Worm (Caenorhabditis elegans) whole organism, L2 larva: ENCODE results near the gene M02B1.3.
A peak's percentile ranks its signal among the peaks of the same experiment; 100 is the strongest.

Source experiments
- C34F6.9 ChIP-seq: fragments of 150-350 bp; optimal IDR thresholded peaks from 2 replicates; lab custom pipeline; 2014; ENCODE audit warnings: missing biosample characterization, missing genetic modification characterization
- F13H6.1 ChIP-seq: sonication (generic microtip); optimal IDR thresholded peaks from 2 replicates; lab custom pipeline; 2016; ENCODE audit warnings: missing genetic modification characterization, missing compliant biosample characterization
- R02D3.7 ChIP-seq: fragments of 150-350 bp; optimal IDR thresholded peaks from 2 replicates; lab custom pipeline; 2014; ENCODE audit warnings: missing biosample characterization, missing genetic modification characterization
- ZK546.5 ChIP-seq: sonication (generic microtip); optimal IDR thresholded peaks from 2 replicates; lab custom pipeline; 2017; ENCODE audit warnings: missing biosample characterization, missing genetic modification characterization
- alr-1 ChIP-seq: fragments of 150-350 bp; optimal IDR thresholded peaks from 2 replicates; lab custom pipeline; 2014; ENCODE audit warnings: missing biosample characterization, missing genetic modification characterization
- aly-2 ChIP-seq: fragments of 150-350 bp; optimal IDR thresholded peaks from 2 replicates; lab custom pipeline; 2014; ENCODE audit warnings: missing biosample characterization, missing genetic modification characterization
- ama-1 ChIP-seq: fragments of 150-350 bp; optimal IDR thresholded peaks from 2 replicates; lab custom pipeline; 2018; ENCODE audit warnings: inconsistent platforms
- blmp-1 ChIP-seq: sonication (generic microtip); optimal IDR thresholded peaks from 2 replicates; lab custom pipeline; 2017; ENCODE audit warnings: missing genetic modification characterization, mild to moderate bottlenecking, missing compliant biosample characterization, antibody characterized with exemption, moderate library complexity; ENCODE audit not compliant: insufficient read depth
- ceh-16 ChIP-seq: fragments of 150-350 bp; optimal IDR thresholded peaks from 2 replicates; lab custom pipeline; 2014; ENCODE audit warnings: missing biosample characterization, missing genetic modification characterization
- ceh-82 ChIP-seq: fragments of 150-350 bp; optimal IDR thresholded peaks from 2 replicates; lab custom pipeline; 2014; ENCODE audit warnings: missing biosample characterization, missing genetic modification characterization
- crh-2 ChIP-seq: sonication (generic microtip); optimal IDR thresholded peaks from 2 replicates; lab custom pipeline; 2017; ENCODE audit warnings: missing biosample characterization, missing genetic modification characterization
- egl-27 ChIP-seq: sonication (generic microtip); optimal IDR thresholded peaks from 3 replicates; lab custom pipeline; 2017; ENCODE audit warnings: missing biosample characterization, missing genetic modification reagents, missing genetic modification characterization
- elt-1 ChIP-seq: fragments of 150-350 bp; optimal IDR thresholded peaks from 2 replicates; lab custom pipeline; 2014; ENCODE audit warnings: missing biosample characterization, missing genetic modification characterization
- fos-1 ChIP-seq: fragments of 150-350 bp; optimal IDR thresholded peaks from 2 replicates; lab custom pipeline; 2014; ENCODE audit warnings: missing biosample characterization, missing genetic modification characterization
- gmeb-1 ChIP-seq: fragments of 150-350 bp; optimal IDR thresholded peaks from 2 replicates; lab custom pipeline; 2014; ENCODE audit warnings: missing biosample characterization, missing genetic modification characterization
- lin-39 ChIP-seq: fragments of 150-350 bp; optimal IDR thresholded peaks from 2 replicates; lab custom pipeline; 2014; ENCODE audit warnings: missing biosample characterization, missing genetic modification reagents, missing genetic modification characterization
- lsy-2 ChIP-seq, 2 experiments: fragments of 150-350 bp in 1 of 2; sonication (generic microtip) in 1 of 2; optimal IDR thresholded peaks; 2 replicates each; lab custom pipeline; 2014 to 2017; ENCODE audit warnings: missing biosample characterization in 2 of 2, missing genetic modification characterization in 2 of 2
- mab-5 ChIP-seq: fragments of 150-350 bp; optimal IDR thresholded peaks from 2 replicates; lab custom pipeline; 2014; ENCODE audit warnings: missing biosample characterization, missing genetic modification characterization
- mbf-1 ChIP-seq: sonication (generic microtip); optimal IDR thresholded peaks from 2 replicates; lab custom pipeline; 2017; ENCODE audit warnings: missing biosample characterization, missing genetic modification characterization
- nhr-11 ChIP-seq: fragments of 150-350 bp; optimal IDR thresholded peaks from 2 replicates; lab custom pipeline; 2014; ENCODE audit warnings: missing biosample characterization, missing genetic modification characterization
- nhr-12 ChIP-seq: fragments of 150-350 bp; optimal IDR thresholded peaks from 2 replicates; lab custom pipeline; 2014; ENCODE audit warnings: missing biosample characterization, missing genetic modification characterization
- nhr-129 ChIP-seq: fragments of 150-350 bp; optimal IDR thresholded peaks from 2 replicates; lab custom pipeline; 2014; ENCODE audit warnings: missing biosample characterization, missing genetic modification characterization
- nhr-21 ChIP-seq: fragments of 150-350 bp; optimal IDR thresholded peaks from 2 replicates; lab custom pipeline; 2014; ENCODE audit warnings: missing biosample characterization, missing genetic modification characterization
- nhr-23 ChIP-seq: fragments of 150-350 bp; optimal IDR thresholded peaks from 2 replicates; lab custom pipeline; 2014; ENCODE audit warnings: missing biosample characterization, missing genetic modification reagents, missing genetic modification characterization
- nhr-237 ChIP-seq: fragments of 150-350 bp; optimal IDR thresholded peaks from 2 replicates; lab custom pipeline; 2014; ENCODE audit warnings: missing biosample characterization, missing genetic modification characterization
- nhr-25 ChIP-seq: fragments of 150-350 bp; sonication (generic microtip); optimal IDR thresholded peaks from 3 replicates; lab custom pipeline; 2014; ENCODE audit warnings: missing biosample characterization, missing genetic modification characterization
- nhr-6 ChIP-seq: fragments of 150-350 bp; optimal IDR thresholded peaks from 2 replicates; lab custom pipeline; 2014; ENCODE audit warnings: missing biosample characterization, missing genetic modification characterization
- nhr-77 ChIP-seq: fragments of 150-350 bp; optimal IDR thresholded peaks from 2 replicates; lab custom pipeline; 2014; ENCODE audit warnings: missing biosample characterization, missing genetic modification characterization
- sem-4 ChIP-seq: fragments of 150-350 bp; optimal IDR thresholded peaks from 2 replicates; lab custom pipeline; 2014; ENCODE audit warnings: missing biosample characterization, missing genetic modification reagents, missing genetic modification characterization
- skn-1 ChIP-seq: sonication (generic microtip); optimal IDR thresholded peaks from 2 replicates; lab custom pipeline; 2017; ENCODE audit warnings: missing biosample characterization, missing genetic modification characterization
- sma-9 ChIP-seq, 2 experiments: fragments of 150-350 bp in 1 of 2; sonication (generic microtip) in 1 of 2; optimal IDR thresholded peaks; 2 replicates each; lab custom pipeline; 2014 to 2016; ENCODE audit warnings: missing genetic modification characterization in 2 of 2, mild to moderate bottlenecking in 1 of 2, missing biosample characterization in 1 of 2, missing compliant biosample characterization in 1 of 2, missing genetic modification reagents in 1 of 2, moderate library complexity in 1 of 2
- snpc-4 ChIP-seq: fragments of 150-350 bp; optimal IDR thresholded peaks from 2 replicates; lab custom pipeline; 2014; ENCODE audit warnings: missing biosample characterization, missing genetic modification characterization
- unc-55 ChIP-seq: fragments of 150-350 bp; sonication (generic microtip); optimal IDR thresholded peaks from 3 replicates; lab custom pipeline; 2014; ENCODE audit warnings: missing biosample characterization, missing genetic modification reagents, missing genetic modification characterization
- zag-1 ChIP-seq: fragments of 150-350 bp; optimal IDR thresholded peaks from 2 replicates; lab custom pipeline; 2014; ENCODE audit warnings: missing biosample characterization, missing genetic modification characterization
- ztf-1 ChIP-seq: fragments of 200-800 bp; sonication (Bioruptor generic); conservative IDR thresholded peaks from 2 replicates; pipeline ENCODE4 v1.3.6; 2022; ENCODE audit warnings: missing genetic modification characterization, missing compliant biosample characterization
- ztf-4 ChIP-seq: fragments of 150-350 bp; optimal IDR thresholded peaks from 2 replicates; lab custom pipeline; 2014; ENCODE audit warnings: missing biosample characterization, missing genetic modification characterization

Gene M02B1.3

DNA sequence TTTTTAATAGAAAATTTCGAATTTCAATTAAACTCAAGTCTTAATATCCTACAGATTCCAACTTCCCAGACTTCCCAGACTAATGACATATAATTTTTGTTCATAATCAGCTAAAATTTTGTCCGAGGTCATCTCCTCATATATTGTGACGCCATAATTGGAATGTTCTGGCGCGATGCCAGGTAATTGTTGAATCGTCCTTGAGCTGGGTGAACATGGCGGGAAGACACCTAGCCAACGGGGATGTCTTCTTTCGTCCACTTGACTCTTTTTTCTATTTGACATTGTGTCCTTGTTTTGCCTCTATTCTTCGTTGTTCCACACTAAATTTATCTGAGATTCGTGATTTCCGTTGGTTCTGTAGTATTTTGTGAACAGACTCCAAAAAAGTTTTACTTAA lies 39.5 kb upstream of the M02B1.3 start:
- TF ChIP-seq nhr-23 (tag; lab: Kevin White, UChicago) (no peak), mbf-1 (tag; lab: Kevin White, UChicago) (no peak), fos-1 (tag; lab: Kevin White, UChicago) (no peak)
- TF ChIP-seq, all 48 proteins: peak for 0

DNA sequence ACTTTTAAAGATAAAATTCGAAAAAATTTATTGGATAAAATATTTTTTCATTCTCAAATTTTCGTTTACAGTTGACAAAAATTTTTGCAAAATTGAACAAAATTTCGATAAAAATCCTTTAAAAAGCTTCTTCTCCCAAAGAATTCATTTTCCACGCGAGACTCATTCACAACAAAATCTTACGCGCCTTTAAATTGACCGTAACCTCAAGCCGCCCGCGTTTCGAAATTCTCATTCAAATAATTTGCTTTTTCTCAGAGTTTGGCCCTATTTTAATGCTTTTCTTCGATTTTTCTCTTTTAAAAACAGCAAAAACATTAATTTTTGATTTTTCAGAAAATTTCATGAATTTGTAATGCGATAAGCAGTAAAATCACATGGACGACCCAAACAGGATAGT lies 30.7 kb upstream of the M02B1.3 start, which contains the start of gene F07C6.4:
TSS of gene F07C6.4 (plus strand) at position 330 of the 400 bp plus-strand sequence.
- TF ChIP-seq gmeb-1 (tag; lab: Kevin White, UChicago) (no peak), alr-1 (tag; lab: Kevin White, UChicago) (no peak), ztf-4 (no peak), R02D3.7 (tag; lab: Kevin White, UChicago) (no peak), C34F6.9 (tag; lab: Kevin White, UChicago) (no peak), nhr-11 (tag; lab: Kevin White, UChicago) (no peak), nhr-25 (tag; lab: Kevin White, UChicago) (no peak), nhr-77 (tag; lab: Kevin White, UChicago) (no peak), blmp-1 (tag; lab: Kevin White, UChicago) (no peak), ztf-1 (no peak), mbf-1 (tag; lab: Kevin White, UChicago) (no peak), nhr-12 (tag; lab: Kevin White, UChicago) (no peak), nhr-237 (tag; lab: Kevin White, UChicago) (no peak)

DNA sequence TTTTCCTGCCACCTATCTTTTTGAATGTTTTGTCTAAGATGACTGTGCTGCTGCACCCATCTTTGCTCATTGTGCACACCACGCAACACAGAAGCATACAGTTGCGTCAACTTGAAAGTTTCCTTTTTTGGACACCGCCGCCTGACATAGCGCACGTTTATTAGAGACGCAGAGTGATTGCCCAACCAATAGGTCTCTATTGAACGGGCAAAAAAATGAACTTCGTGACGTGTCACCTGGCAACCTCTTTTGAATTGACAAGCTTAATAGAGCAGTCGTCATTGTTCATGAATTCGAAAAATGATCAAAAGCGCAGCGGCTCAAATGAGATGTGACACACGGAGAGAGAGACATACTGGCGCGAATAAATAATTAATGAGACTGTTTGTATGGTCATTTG lies 24.8 kb upstream of the M02B1.3 start:
- TF ChIP-seq mab-5 (tag; lab: Kevin White, UChicago) (no peak), ceh-16 (tag; lab: Kevin White, UChicago) (no peak), elt-1 (tag; lab: Kevin White, UChicago) (no peak), crh-2 (tag; lab: Kevin White, UChicago) (no peak), nhr-12 (tag; lab: Kevin White, UChicago) (no peak), blmp-1 (tag; lab: Kevin White, UChicago) (no peak)

DNA sequence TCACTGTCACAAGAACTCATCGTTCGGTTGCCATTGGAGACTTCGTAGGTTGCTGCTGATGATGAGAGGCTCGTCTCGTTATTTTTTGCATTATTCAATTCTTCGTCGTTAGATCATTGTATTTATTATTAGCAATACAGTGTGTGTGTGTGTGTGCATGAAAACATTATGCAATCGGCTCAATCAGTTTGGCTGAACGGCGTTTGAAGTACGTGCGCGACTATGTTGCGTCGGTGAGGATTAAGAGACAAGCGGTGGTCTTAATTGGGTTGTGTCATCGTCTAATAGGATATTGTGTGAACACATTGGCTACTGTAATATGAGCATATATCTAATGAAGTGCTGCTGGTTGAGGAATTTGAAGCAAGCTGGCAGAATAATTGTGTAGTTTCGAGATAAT lies 22.5 kb upstream of the M02B1.3 start:
- no peak for TF ChIP-seq sem-4 (tag; lab: Kevin White, UChicago)
- no peak for TF ChIP-seq egl-27 (tag; lab: Kevin White, UChicago)
- no peak for TF ChIP-seq lsy-2 (tag; optimal IDR thresholded peaks at IDR 0.05; lab: Kevin White, UChicago)
- TF ChIP-seq alr-1 (tag; lab: Kevin White, UChicago): no peak
- TF ChIP-seq unc-55: no peak
- no peak for TF ChIP-seq nhr-21
- TF ChIP-seq ceh-82 (tag; lab: Kevin White, UChicago): no peak
- TF ChIP-seq F13H6.1 (tag; lab: Kevin White, UChicago): no peak
- TF ChIP-seq blmp-1 (tag; lab: Kevin White, UChicago): no peak
- no peak for TF ChIP-seq C34F6.9 (tag; lab: Kevin White, UChicago)
- no peak for TF ChIP-seq crh-2 (tag; lab: Kevin White, UChicago)
- no peak for TF ChIP-seq lin-39
- TF ChIP-seq zag-1 (tag; lab: Kevin White, UChicago): no peak
- no peak for TF ChIP-seq ama-1
- TF ChIP-seq nhr-6 (tag; lab: Kevin White, UChicago): no peak

DNA sequence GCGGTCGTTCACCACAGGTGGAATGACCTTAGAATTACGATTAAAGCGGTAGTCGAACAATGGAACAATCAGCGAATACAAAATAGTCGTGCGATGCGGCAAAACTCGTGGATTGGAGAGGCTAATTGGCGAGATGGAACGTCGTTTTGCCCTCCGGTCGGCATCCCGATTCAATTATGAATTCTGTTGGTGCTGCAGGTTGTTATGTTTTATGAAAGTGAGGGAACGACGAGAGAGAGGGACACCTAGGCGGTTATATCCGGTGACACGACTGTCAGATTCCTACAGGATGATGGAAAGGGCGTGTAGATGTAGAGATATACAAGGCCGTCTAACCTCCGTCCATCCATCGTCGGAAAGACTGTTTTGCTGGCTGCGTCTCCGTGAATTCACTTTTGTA lies 19.7 kb upstream of the M02B1.3 start:
- TF ChIP-seq nhr-129 (tag; lab: Kevin White, UChicago) (peak; percentile 3), lin-39 (no peak)

DNA sequence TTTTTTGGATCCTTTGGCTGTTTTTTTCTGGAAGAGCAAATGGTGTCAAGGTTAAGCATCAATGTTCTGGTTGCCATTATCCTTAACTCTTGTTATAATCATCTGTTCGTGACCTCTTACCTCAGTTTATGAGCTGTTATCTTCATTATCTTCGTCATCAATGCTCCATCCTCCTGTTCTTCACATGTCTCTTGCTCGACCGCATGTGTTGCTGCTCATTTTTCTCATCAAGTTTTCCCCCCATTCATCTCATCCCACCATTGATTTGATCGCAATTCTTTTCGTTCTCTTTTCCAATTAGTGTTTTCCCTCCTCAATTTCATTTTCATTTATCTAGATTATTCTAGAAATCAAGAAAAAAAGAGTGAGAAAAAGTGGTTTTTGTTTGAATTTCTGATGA lies 18.8 kb upstream of the M02B1.3 start:
- TF ChIP-seq ceh-82 (tag; lab: Kevin White, UChicago) (no peak), skn-1 (tag; lab: Kevin White, UChicago) (no peak), ZK546.5 (tag; lab: Kevin White, UChicago) (no peak), sma-9 (GFP tag; optimal IDR thresholded peaks at IDR 0.05; lab: Kevin White, UChicago) (no peak), sma-9 (tag; optimal IDR thresholded peaks at IDR 0.05; lab: Kevin White, UChicago) (no peak), nhr-12 (tag; lab: Kevin White, UChicago) (no peak), mbf-1 (tag; lab: Kevin White, UChicago) (no peak), nhr-6 (tag; lab: Kevin White, UChicago) (no peak), nhr-129 (tag; lab: Kevin White, UChicago) (no peak), ztf-1 (no peak), snpc-4 (no peak), C34F6.9 (tag; lab: Kevin White, UChicago) (peak; percentile 9), nhr-21 (no peak), aly-2 (tag; lab: Kevin White, UChicago) (no peak), unc-55 (peak; percentile 61), nhr-237 (tag; lab: Kevin White, UChicago) (no peak)
